Worm (Caenorhabditis elegans) whole organism, L4/young adult: ENCODE data around the gene pot-3.

Source experiments
- W03F9.2 ChIP-seq: fragments of 150-350 bp; optimal IDR thresholded peaks from 2 replicates; lab custom pipeline; 2014; ENCODE audit warnings: missing biosample characterization, missing genetic modification characterization
- dao-5 ChIP-seq: sonication (generic microtip); optimal IDR thresholded peaks from 2 replicates; lab custom pipeline; 2016; ENCODE audit warnings: missing genotype, missing genetic modification characterization, moderate library complexity, missing compliant biosample characterization
- him-1 ChIP-seq: sonication (generic microtip); optimal IDR thresholded peaks from 2 replicates; lab custom pipeline; 2016; ENCODE audit warnings: missing genotype, missing genetic modification reagents, missing genetic modification characterization, missing compliant biosample characterization

ce11 chrIII:13743922-13744321 is 36.1 kb upstream of the pot-3 start, which contains the start of gene tyr-2:
- TF ChIP-seq dao-5 (tag; lab: Kevin White, UChicago) (no peak), him-1 (tag; lab: Kevin White, UChicago) (no peak), W03F9.2 (tag; lab: Kevin White, UChicago) (no peak)
